Fruit fly (Drosophila melanogaster) whole organism, adult: Measurements from ENCODE around the gene Tollo.

ENCODE experiments used
- CG11617 ChIP-seq: fragments of 200-800 bp; sonication (Bioruptor generic); optimal IDR thresholded peaks from 2 replicates; lab custom pipeline; 2017; ENCODE audit warnings: mild to moderate bottlenecking, missing biosample characterization, missing genetic modification reagents, missing genetic modification characterization
- CG12768 ChIP-seq: fragments of 200-800 bp; sonication (Bioruptor generic); optimal IDR thresholded peaks from 2 replicates; lab custom pipeline; 2017; ENCODE audit warnings: missing biosample characterization, missing genetic modification characterization, mild to moderate bottlenecking, moderate library complexity, missing genetic modification reagents
- CG14711 ChIP-seq: fragments of 200-800 bp; sonication (Bioruptor generic); optimal IDR thresholded peaks from 2 replicates; lab custom pipeline; 2018; ENCODE audit warnings: missing biosample characterization, mild to moderate bottlenecking, missing genetic modification characterization, moderate library complexity
- CG1620 ChIP-seq: fragments of 200-800 bp; sonication (Bioruptor generic); optimal IDR thresholded peaks from 2 replicates; lab custom pipeline; 2016; ENCODE audit warnings: missing biosample characterization, missing genetic modification characterization
- CG33017 ChIP-seq: fragments of 200-800 bp; sonication (Bioruptor generic); optimal IDR thresholded peaks from 2 replicates; lab custom pipeline; 2018; ENCODE audit warnings: missing biosample characterization, mild to moderate bottlenecking, missing genetic modification characterization, moderate library complexity
- CG5204 ChIP-seq: fragments of 200-800 bp; sonication (Bioruptor generic); optimal IDR thresholded peaks from 2 replicates; lab custom pipeline; 2016; ENCODE audit warnings: missing biosample characterization, missing genetic modification characterization
- CG7045 ChIP-seq: fragments of 200-800 bp; sonication (Bioruptor generic); optimal IDR thresholded peaks from 2 replicates; lab custom pipeline; 2017; ENCODE audit warnings: missing biosample characterization, mild to moderate bottlenecking, missing genetic modification characterization
- CG7101 ChIP-seq: fragments of 200-800 bp; sonication (Bioruptor generic); optimal IDR thresholded peaks from 2 replicates; lab custom pipeline; 2018; ENCODE audit warnings: missing biosample characterization, mild to moderate bottlenecking, missing genetic modification characterization, moderate library complexity
- Clk ChIP-seq: fragments of 200-800 bp; sonication (Bioruptor generic); optimal IDR thresholded peaks from 2 replicates; lab custom pipeline; 2017; ENCODE audit warnings: missing biosample characterization, missing genetic modification characterization
- Crg-1 ChIP-seq: fragments of 200-800 bp; sonication (Bioruptor generic); optimal IDR thresholded peaks from 2 replicates; lab custom pipeline; 2016; ENCODE audit warnings: missing biosample characterization, missing genetic modification characterization
- Hr96 ChIP-seq: fragments of 200-800 bp; sonication (Bioruptor generic); optimal IDR thresholded peaks from 2 replicates; lab custom pipeline; 2016; ENCODE audit warnings: missing biosample characterization, missing genetic modification characterization
- Mnt ChIP-seq: fragments of 200-800 bp; sonication (Bioruptor generic); optimal IDR thresholded peaks from 2 replicates; lab custom pipeline; 2016; ENCODE audit warnings: missing biosample characterization, mild to moderate bottlenecking, missing genetic modification characterization
- bab1 ChIP-seq: fragments of 200-800 bp; sonication (Bioruptor generic); optimal IDR thresholded peaks from 3 replicates; lab custom pipeline; 2019; ENCODE audit warnings: missing biosample characterization, mild to moderate bottlenecking, missing genetic modification characterization, moderate library complexity
- cic ChIP-seq: fragments of 200-800 bp; sonication (Bioruptor generic); optimal IDR thresholded peaks from 2 replicates; lab custom pipeline; 2017; ENCODE audit warnings: missing biosample characterization, mild to moderate bottlenecking, missing genetic modification characterization, moderate library complexity
- cnc ChIP-seq, 2 experiments: fragments of >200 bp; optimal IDR thresholded peaks; 2 replicates each; lab custom pipeline; 2017
- kay ChIP-seq: fragments of 200-800 bp; sonication (Bioruptor generic); peaks from one replicate; lab custom pipeline; 2016; ENCODE audit warnings: missing biosample characterization, missing genetic modification characterization, borderline replicate concordance
- ovo ChIP-seq: fragments of 200-800 bp; sonication (Bioruptor generic); optimal IDR thresholded peaks from 2 replicates; lab custom pipeline; 2016; ENCODE audit warnings: missing biosample characterization, missing genetic modification characterization
- pad ChIP-seq: fragments of 200-800 bp; sonication (Bioruptor generic); optimal IDR thresholded peaks from 3 replicates; lab custom pipeline; 2017; ENCODE audit warnings: missing biosample characterization, missing genetic modification characterization, mild to moderate bottlenecking, moderate library complexity, missing genetic modification reagents
- tj ChIP-seq: fragments of 200-800 bp; sonication (Bioruptor generic); optimal IDR thresholded peaks from 3 replicates; lab custom pipeline; 2017; ENCODE audit warnings: missing biosample characterization, mild to moderate bottlenecking, missing genetic modification characterization, moderate library complexity
- toe ChIP-seq: fragments of 200-800 bp; sonication (Bioruptor generic); optimal IDR thresholded peaks from 2 replicates; lab custom pipeline; 2016; ENCODE audit warnings: missing biosample characterization, missing genetic modification characterization

The Tollo gene

dm6 chr3L:15251759-15252322, 16.4 kb downstream of the Tollo start:
- TF ChIP-seq tj (GFP tag; lab: Kevin White, UChicago), result no peak
- no peak for TF ChIP-seq CG33017 (tag; lab: Kevin White, UChicago)
- no peak for TF ChIP-seq CG7045
- TF ChIP-seq ovo (GFP tag; lab: Kevin White, UChicago), result no peak
- no peak for TF ChIP-seq Mnt (GFP tag; lab: Kevin White, UChicago)
- TF ChIP-seq CG11617 (GFP tag; lab: Kevin White, UChicago), result no peak
- no peak for TF ChIP-seq Crg-1
- TF ChIP-seq Hr96, result no peak
- TF ChIP-seq cic (GFP tag; lab: Kevin White, UChicago), result no peak
- no peak for TF ChIP-seq CG14711 (tag; lab: Kevin White, UChicago)
- no peak for TF ChIP-seq bab1 (GFP tag; lab: Kevin White, UChicago)
- no peak for TF ChIP-seq CG1620 (GFP tag; lab: Kevin White, UChicago)
- no peak for TF ChIP-seq CG5204 (GFP tag; lab: Kevin White, UChicago)
- TF ChIP-seq cnc (optimal IDR thresholded peaks at IDR 0.05; lab: Kevin White, UChicago), result no peak
- TF ChIP-seq Clk (GFP tag; lab: Kevin White, UChicago), result no peak

dm6 chr3L:15252562-15252961, 17.1 kb downstream of the Tollo start:
- no peak for TF ChIP-seq toe (GFP tag; lab: Kevin White, UChicago)

- TF ChIP-seq toe (GFP tag; lab: Kevin White, UChicago) (no peak), cnc (optimal IDR thresholded peaks at IDR 0.05; lab: Kevin White, UChicago) (no peak), CG14711 (tag; lab: Kevin White, UChicago) (no peak), bab1 (GFP tag; lab: Kevin White, UChicago) (no peak), CG33017 (tag; lab: Kevin White, UChicago) (no peak), CG1620 (GFP tag; lab: Kevin White, UChicago) (no peak), CG11617 (GFP tag; lab: Kevin White, UChicago) (no peak), CG7101 (tag; lab: Kevin White, UChicago) (no peak), pad (GFP tag; lab: Kevin White, UChicago) (no peak), Hr96 (no peak), ovo (GFP tag; lab: Kevin White, UChicago) (no peak), Crg-1 (no peak), kay (GFP tag; lab: Kevin White, UChicago) (no peak), CG12768 (GFP tag; lab: Kevin White, UChicago) (no peak), cic (GFP tag; lab: Kevin White, UChicago) (no peak)
Measured at dm6 chr3L:15253606-15254054, 18.2 kb downstream of the Tollo start.

dm6 chr3L:15254118-15254517, 18.7 kb downstream of the Tollo start:
- TF ChIP-seq cnc (optimal IDR thresholded peaks at IDR 0.05; lab: Kevin White, UChicago), result no peak
- no peak for TF ChIP-seq CG14711 (tag; lab: Kevin White, UChicago)
- TF ChIP-seq kay (GFP tag; lab: Kevin White, UChicago), result no peak
- TF ChIP-seq CG7101 (tag; lab: Kevin White, UChicago), result no peak
- no peak for TF ChIP-seq CG5204 (GFP tag; lab: Kevin White, UChicago)
- no peak for TF ChIP-seq CG11617 (GFP tag; lab: Kevin White, UChicago)
- no peak for TF ChIP-seq Mnt (GFP tag; lab: Kevin White, UChicago)
- no peak for TF ChIP-seq CG1620 (GFP tag; lab: Kevin White, UChicago)
- TF ChIP-seq Crg-1, result no peak
- TF ChIP-seq Hr96, result no peak
- no peak for TF ChIP-seq ovo (GFP tag; lab: Kevin White, UChicago)
- TF ChIP-seq toe (GFP tag; lab: Kevin White, UChicago), result no peak
- no peak for TF ChIP-seq CG12768 (GFP tag; lab: Kevin White, UChicago)

dm6 chr3L:15257154-15257553, 21.7 kb downstream of the Tollo start:
- TF ChIP-seq cic (GFP tag; lab: Kevin White, UChicago) (no peak), CG5204 (GFP tag; lab: Kevin White, UChicago) (no peak), Crg-1 (no peak), bab1 (GFP tag; lab: Kevin White, UChicago) (no peak), Clk (GFP tag; lab: Kevin White, UChicago) (no peak), CG33017 (tag; lab: Kevin White, UChicago) (no peak), CG12768 (GFP tag; lab: Kevin White, UChicago) (no peak), kay (GFP tag; lab: Kevin White, UChicago) (no peak), CG14711 (tag; lab: Kevin White, UChicago) (no peak), ovo (GFP tag; lab: Kevin White, UChicago) (no peak), Mnt (GFP tag; lab: Kevin White, UChicago) (no peak), CG7101 (tag; lab: Kevin White, UChicago) (no peak), toe (GFP tag; lab: Kevin White, UChicago) (no peak), Hr96 (no peak), CG1620 (GFP tag; lab: Kevin White, UChicago) (no peak), CG7045 (no peak), CG11617 (GFP tag; lab: Kevin White, UChicago) (no peak), tj (GFP tag; lab: Kevin White, UChicago) (no peak), cnc (optimal IDR thresholded peaks at IDR 0.05; lab: Kevin White, UChicago) (no peak), pad (GFP tag; lab: Kevin White, UChicago) (no peak)

- TF ChIP-seq cic (GFP tag; lab: Kevin White, UChicago), result no peak
- TF ChIP-seq CG7045, result no peak
- TF ChIP-seq Clk (GFP tag; lab: Kevin White, UChicago), result no peak
Measured at dm6 chr3L:15258357-15258756, 22.9 kb downstream of the Tollo start.
